4 worm cellular contexts compared by ENCODE assay signal in the genomic region with DNA sequence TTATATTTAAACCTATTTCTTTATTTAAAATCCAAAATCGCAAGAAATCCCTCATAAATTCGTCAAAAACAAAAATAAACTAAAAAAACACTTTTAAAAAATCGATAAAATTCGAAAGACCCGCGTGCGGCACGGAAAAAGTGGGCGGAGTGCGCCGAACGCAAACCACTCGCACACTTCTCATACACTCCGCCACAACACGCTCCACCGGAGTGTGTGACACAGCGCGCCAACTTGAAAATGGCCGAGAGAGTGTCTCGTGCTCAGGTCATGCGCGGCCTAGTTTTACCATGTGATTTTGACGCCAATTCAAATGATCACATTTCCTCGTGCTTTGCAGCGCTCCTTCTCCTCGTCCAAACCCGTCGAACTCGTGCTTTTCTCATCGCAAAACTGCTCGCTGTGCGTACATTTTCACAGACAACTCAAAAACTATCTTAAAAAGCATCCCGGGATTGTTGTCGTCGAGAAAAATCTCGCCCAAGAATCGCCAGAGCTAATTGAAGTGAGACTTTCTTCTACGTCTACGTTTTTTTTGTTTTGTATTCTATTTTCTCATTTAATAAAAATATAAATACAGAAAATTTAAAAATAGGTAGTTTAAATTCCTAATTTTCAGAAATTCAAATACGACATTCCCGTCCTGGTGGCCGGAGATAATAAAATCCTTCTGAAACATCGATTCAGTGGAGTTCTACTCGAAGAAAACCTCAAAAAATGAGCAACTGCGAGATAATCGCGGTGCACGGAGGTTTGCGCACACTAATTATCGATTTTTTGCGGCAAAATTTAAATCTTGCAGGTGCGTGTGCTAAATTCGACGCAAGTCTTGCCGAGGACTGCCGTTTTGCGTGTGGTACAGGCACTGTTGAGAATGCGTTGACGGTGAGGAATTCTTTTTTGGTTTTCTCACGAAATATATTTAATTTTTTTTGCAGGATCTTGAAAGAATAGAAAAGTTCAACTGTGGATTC.
TF ChIP-seq lines count a peak whose summit lies in the region.

A gene (plus strand): TSS at position 258 of the 974 bp plus-strand sequence.

TF ChIP-seq in whole organism, L2 larva, 48 proteins besides CTCF, POLR2A, EP300 and RAD21 (continues in another document):
- peak; percentile 100 for TF ChIP-seq Y55F3AM.14 (GFP tag; optimal IDR thresholded peaks at IDR 0.05; lab: Kevin White, UChicago)
- TF ChIP-seq nhr-6 (tag; optimal IDR thresholded peaks at IDR 0.05; lab: Kevin White, UChicago), result peak; percentile 99
- TF ChIP-seq nhr-77 (tag; optimal IDR thresholded peaks at IDR 0.05; lab: Kevin White, UChicago), result peak; percentile 87
- peak; percentile 99 for TF ChIP-seq sem-4 (tag; optimal IDR thresholded peaks at IDR 0.05; lab: Kevin White, UChicago)
- peak; percentile 80 for TF ChIP-seq ztf-11 (tag; optimal IDR thresholded peaks at IDR 0.05; lab: Kevin White, UChicago)
- no peak for TF ChIP-seq elt-3 (tag; optimal IDR thresholded peaks at IDR 0.05; lab: Kevin White, UChicago)
- TF ChIP-seq peb-1 (tag; optimal IDR thresholded peaks at IDR 0.05; lab: Kevin White, UChicago), result no peak
- peak; percentile 100 for TF ChIP-seq fos-1 (tag; optimal IDR thresholded peaks at IDR 0.05; lab: Kevin White, UChicago)
- TF ChIP-seq F13H6.1 (tag; optimal IDR thresholded peaks at IDR 0.05; lab: Kevin White, UChicago), result peak; percentile 100
- peak; percentile 100 for TF ChIP-seq lin-13 (GFP tag; optimal IDR thresholded peaks at IDR 0.05; lab: Kevin White, UChicago)
- peak; percentile 100 for TF ChIP-seq ceh-82 (tag; optimal IDR thresholded peaks at IDR 0.05; lab: Kevin White, UChicago)
- TF ChIP-seq mab-5 (tag; optimal IDR thresholded peaks at IDR 0.05; lab: Kevin White, UChicago), result peak; percentile 99
- TF ChIP-seq R02D3.7 (tag; optimal IDR thresholded peaks at IDR 0.05; lab: Kevin White, UChicago), result peak; percentile 75
- no peak for TF ChIP-seq elt-1 (tag; optimal IDR thresholded peaks at IDR 0.05; lab: Kevin White, UChicago)
- peak; percentile 100 for TF ChIP-seq ztf-4 (tag; optimal IDR thresholded peaks at IDR 0.05; lab: Kevin White, UChicago)
- TF ChIP-seq unc-62 (GFP tag; optimal IDR thresholded peaks at IDR 0.05; lab: Kevin White, UChicago), result peak; percentile 96
- TF ChIP-seq skn-1 (tag; optimal IDR thresholded peaks at IDR 0.05; lab: Kevin White, UChicago), result peak; percentile 95
- no peak for TF ChIP-seq alr-1 (tag; optimal IDR thresholded peaks at IDR 0.05; lab: Kevin White, UChicago)
- peak; percentile 99 for TF ChIP-seq sma-9 (GFP tag; optimal IDR thresholded peaks at IDR 0.05; lab: Kevin White, UChicago)
- no peak for TF ChIP-seq sma-9 (tag; optimal IDR thresholded peaks at IDR 0.05; lab: Kevin White, UChicago)

TF ChIP-seq in whole organism, L4 larva, 104 proteins besides CTCF, POLR2A, EP300 and RAD21 (continues in another document):
- TF ChIP-seq egl-43 (GFP tag; IDR thresholded peaks at IDR 0.05; lab: Robert Waterston, UW) (peak; percentile 100), spr-3 (GFP tag; optimal IDR thresholded peaks at IDR 0.05; lab: Kevin White, UChicago) (peak; percentile 99), set-16 (GFP tag; IDR thresholded peaks at IDR 0.05; lab: Robert Waterston, UW) (peak; percentile 99), nhr-42 (GFP tag; IDR thresholded peaks at IDR 0.05; lab: Robert Waterston, UW) (peak; percentile 100), hmg-1.1 (GFP tag; IDR thresholded peaks at IDR 0.05; lab: Robert Waterston, UW) (peak; percentile 100), zip-11 (GFP tag; IDR thresholded peaks at IDR 0.05; lab: Robert Waterston, UW) (peak; percentile 80; the same call in 1 of the 2 replicates), hif-1 (tag; optimal IDR thresholded peaks at IDR 0.05; lab: Kevin White, UChicago) (peak; percentile 95 to 99), hlh-30 (tag; optimal IDR thresholded peaks at IDR 0.05; lab: Kevin White, UChicago; ENCODE audit: insufficient read depth) (peak; percentile 100), cey-2 (tag; optimal IDR thresholded peaks at IDR 0.05; lab: Kevin White, UChicago; ENCODE audit: borderline replicate concordance, insufficient read depth) (peak; percentile 88), nhr-102 (tag; optimal IDR thresholded peaks at IDR 0.05; lab: Kevin White, UChicago) (peak; percentile 99), fos-1 (tag; optimal IDR thresholded peaks at IDR 0.05; lab: Kevin White, UChicago) (peak; percentile 91), F37D6.2 (tag; optimal IDR thresholded peaks at IDR 0.05; lab: Kevin White, UChicago) (peak; percentile 98), T20F7.1 (GFP tag; optimal IDR thresholded peaks at IDR 0.05; lab: Kevin White, UChicago) (peak; percentile 99), spr-1 (tag; optimal IDR thresholded peaks at IDR 0.05; lab: Kevin White, UChicago) (peak; percentile 98), lin-39 (tag; optimal IDR thresholded peaks at IDR 0.05; lab: Kevin White, UChicago) (peak; percentile 56), Y5F2A.4 (GFP tag; optimal IDR thresholded peaks at IDR 0.05; lab: Kevin White, UChicago) (peak; percentile 96), arid-1 (GFP tag; conservative IDR thresholded peaks at IDR 0.05; lab: Robert Waterston, UW) (peak; percentile 99), F26F4.8 (GFP tag; conservative IDR thresholded peaks at IDR 0.05; lab: Robert Waterston, UW) (peak; percentile 61; the same call in 1 of the 2 replicates), pqm-1 (tag; optimal IDR thresholded peaks at IDR 0.05; lab: Kevin White, UChicago) (peak; percentile 86)

TF ChIP-seq in whole organism, late embryonic, 69 proteins besides CTCF, POLR2A, EP300 and RAD21 (continues in another document):
- TF ChIP-seq ahr-1 (tag; optimal IDR thresholded peaks at IDR 0.05; lab: Kevin White, UChicago), result peak; percentile 97
- TF ChIP-seq sox-4 (tag; optimal IDR thresholded peaks at IDR 0.05; lab: Kevin White, UChicago), result peak; percentile 91
- TF ChIP-seq pqm-1 (tag; optimal IDR thresholded peaks at IDR 0.05; lab: Kevin White, UChicago), result peak; percentile 99
- peak; percentile 100 for TF ChIP-seq unc-42 (tag; optimal IDR thresholded peaks at IDR 0.05; lab: Kevin White, UChicago)
- peak; percentile 98 for TF ChIP-seq ceh-2 (tag; optimal IDR thresholded peaks at IDR 0.05; lab: Kevin White, UChicago)
- no peak for TF ChIP-seq ama-1 (optimal IDR thresholded peaks at IDR 0.05; lab: Kevin White, UChicago)
- TF ChIP-seq ets-4 (tag; optimal IDR thresholded peaks at IDR 0.05; lab: Kevin White, UChicago), result peak; percentile 99
- TF ChIP-seq C08G9.2 (tag; optimal IDR thresholded peaks at IDR 0.05; lab: Kevin White, UChicago), result peak; percentile 98
- TF ChIP-seq nhr-11 (tag; optimal IDR thresholded peaks at IDR 0.05; lab: Kevin White, UChicago), result peak; percentile 89
- peak; percentile 95 for TF ChIP-seq K09A11.1 (tag; optimal IDR thresholded peaks at IDR 0.05; lab: Kevin White, UChicago; ENCODE audit: insufficient read depth)
- peak; percentile 100 for TF ChIP-seq ztf-16 (tag; optimal IDR thresholded peaks at IDR 0.05; lab: Kevin White, UChicago)
- TF ChIP-seq hlh-8 (tag; optimal IDR thresholded peaks at IDR 0.05; lab: Kevin White, UChicago), result peak; percentile 98
- TF ChIP-seq pat-9 (tag; optimal IDR thresholded peaks at IDR 0.05; lab: Kevin White, UChicago), result peak; percentile 98
- peak; percentile 98 for TF ChIP-seq madf-2 (tag; optimal IDR thresholded peaks at IDR 0.05; lab: Kevin White, UChicago)
- TF ChIP-seq ceh-30 (tag; optimal IDR thresholded peaks at IDR 0.05; lab: Kevin White, UChicago), result peak; percentile 29
- peak; percentile 91 for TF ChIP-seq tbx-7 (tag; optimal IDR thresholded peaks at IDR 0.05; lab: Kevin White, UChicago)
- peak; percentile 83 for TF ChIP-seq hlh-15 (tag; optimal IDR thresholded peaks at IDR 0.05; lab: Kevin White, UChicago)
- TF ChIP-seq mec-3 (tag; optimal IDR thresholded peaks at IDR 0.05; lab: Kevin White, UChicago; ENCODE audit: borderline replicate concordance), result peak; percentile 98
- no peak for TF ChIP-seq ceh-9 (tag; optimal IDR thresholded peaks at IDR 0.05; lab: Kevin White, UChicago)
- TF ChIP-seq ceh-19 (GFP tag; optimal IDR thresholded peaks at IDR 0.05; lab: Kevin White, UChicago), result peak; percentile 96
- TF ChIP-seq gmeb-2 (tag; optimal IDR thresholded peaks at IDR 0.05; lab: Kevin White, UChicago), result peak; percentile 91

TF ChIP-seq in whole organism, mixed stage, embryonic, 35 proteins besides CTCF, POLR2A, EP300 and RAD21 (continues in another document):
- peak; percentile 99 for TF ChIP-seq sptf-1 (tag; optimal IDR thresholded peaks at IDR 0.05; lab: Kevin White, UChicago)
- TF ChIP-seq snpc-4 (tag; optimal IDR thresholded peaks at IDR 0.05; lab: Kevin White, UChicago), result no peak
- peak; percentile 100 for TF ChIP-seq lin-13 (tag; optimal IDR thresholded peaks at IDR 0.05; lab: Kevin White, UChicago)
- peak; percentile 93 for TF ChIP-seq ceh-43 (GFP tag; optimal IDR thresholded peaks at IDR 0.05; lab: Kevin White, UChicago)
- peak; percentile 72 for TF ChIP-seq blmp-1 (tag; optimal IDR thresholded peaks at IDR 0.05; lab: Kevin White, UChicago)
- peak; percentile 73 for TF ChIP-seq flh-1 (GFP tag; optimal IDR thresholded peaks at IDR 0.05; lab: Kevin White, UChicago)
- TF ChIP-seq elt-1 (tag; optimal IDR thresholded peaks at IDR 0.05; lab: Kevin White, UChicago; ENCODE audit: borderline replicate concordance, insufficient read depth), result peak; percentile 72
- peak; percentile 96 for TF ChIP-seq unc-62 (GFP tag; optimal IDR thresholded peaks at IDR 0.05; lab: Kevin White, UChicago)
- peak; percentile 98 for TF ChIP-seq M03D4.4 (tag; optimal IDR thresholded peaks at IDR 0.05; lab: Kevin White, UChicago)
- TF ChIP-seq lsy-2 (tag; optimal IDR thresholded peaks at IDR 0.05; lab: Kevin White, UChicago), result peak; percentile 94
- peak; percentile 96 for TF ChIP-seq unc-39 (tag; optimal IDR thresholded peaks at IDR 0.05; lab: Kevin White, UChicago)
- TF ChIP-seq ces-1 (GFP tag; optimal IDR thresholded peaks at IDR 0.05; lab: Kevin White, UChicago), result peak; percentile 91
- TF ChIP-seq hlh-1 (tag; optimal IDR thresholded peaks at IDR 0.05; lab: Kevin White, UChicago), result peak; percentile 94
- peak; percentile 91 for TF ChIP-seq nhr-28 (tag; optimal IDR thresholded peaks at IDR 0.05; lab: Kevin White, UChicago)
- TF ChIP-seq mab-5 (tag; optimal IDR thresholded peaks at IDR 0.05; lab: Kevin White, UChicago), result peak; percentile 81
- TF ChIP-seq unc-120 (tag; optimal IDR thresholded peaks at IDR 0.05; lab: Kevin White, UChicago; ENCODE audit: poor library complexity, severe bottlenecking), result peak; percentile 97
- TF ChIP-seq tbx-8 (GFP tag; optimal IDR thresholded peaks at IDR 0.05; lab: Kevin White, UChicago), result peak; percentile 97
- TF ChIP-seq elt-3 (tag; optimal IDR thresholded peaks at IDR 0.05; lab: Kevin White, UChicago), result peak; percentile 88
- TF ChIP-seq sem-2 (GFP tag; optimal IDR thresholded peaks at IDR 0.05; lab: Kevin White, UChicago), result peak; percentile 74
- peak; percentile 100 for TF ChIP-seq mep-1 (tag; optimal IDR thresholded peaks at IDR 0.05; lab: Kevin White, UChicago)
- TF ChIP-seq nhr-237 (tag; optimal IDR thresholded peaks at IDR 0.05; lab: Kevin White, UChicago), result peak; percentile 99
- TF ChIP-seq ceh-39 (tag; optimal IDR thresholded peaks at IDR 0.05; lab: Kevin White, UChicago), result peak; percentile 99
- peak; percentile 90 for TF ChIP-seq ham-2 (GFP tag; optimal IDR thresholded peaks at IDR 0.05; lab: Kevin White, UChicago)
- TF ChIP-seq ceh-83 (GFP tag; optimal IDR thresholded peaks at IDR 0.05; lab: Kevin White, UChicago), result peak; percentile 93
